Worm (Caenorhabditis elegans) whole organism, L2 larva: Measurements from ENCODE around the gene C12D5.10.
"Not testable (repeated sequence)": the region's sequence is repeated elsewhere in the genome, so short reads cannot be mapped to it uniquely, and the experiment has no call there.

Experiments used
- C34F6.9 ChIP-seq: fragments of 150-350 bp; optimal IDR thresholded peaks from 2 replicates; lab custom pipeline; 2014; ENCODE audit warnings: missing biosample characterization, missing genetic modification characterization
- F13H6.1 ChIP-seq: sonication (generic microtip); optimal IDR thresholded peaks from 2 replicates; lab custom pipeline; 2016; ENCODE audit warnings: missing genetic modification characterization, missing compliant biosample characterization
- alr-1 ChIP-seq: fragments of 150-350 bp; optimal IDR thresholded peaks from 2 replicates; lab custom pipeline; 2014; ENCODE audit warnings: missing biosample characterization, missing genetic modification characterization
- aly-2 ChIP-seq: fragments of 150-350 bp; optimal IDR thresholded peaks from 2 replicates; lab custom pipeline; 2014; ENCODE audit warnings: missing biosample characterization, missing genetic modification characterization
- ama-1 ChIP-seq: fragments of 150-350 bp; optimal IDR thresholded peaks from 2 replicates; lab custom pipeline; 2018; ENCODE audit warnings: inconsistent platforms
- ceh-16 ChIP-seq: fragments of 150-350 bp; optimal IDR thresholded peaks from 2 replicates; lab custom pipeline; 2014; ENCODE audit warnings: missing biosample characterization, missing genetic modification characterization
- dmd-4 ChIP-seq: sonication (generic microtip); optimal IDR thresholded peaks from 2 replicates; lab custom pipeline; 2017; ENCODE audit warnings: missing biosample characterization, missing genetic modification characterization
- elt-3 ChIP-seq: sonication (generic microtip); optimal IDR thresholded peaks from 2 replicates; lab custom pipeline; 2017; ENCODE audit warnings: missing biosample characterization, missing genetic modification characterization
- fos-1 ChIP-seq: fragments of 150-350 bp; optimal IDR thresholded peaks from 2 replicates; lab custom pipeline; 2014; ENCODE audit warnings: missing biosample characterization, missing genetic modification characterization
- gmeb-1 ChIP-seq: fragments of 150-350 bp; optimal IDR thresholded peaks from 2 replicates; lab custom pipeline; 2014; ENCODE audit warnings: missing biosample characterization, missing genetic modification characterization
- lin-11 ChIP-seq: fragments of 150-350 bp; sonication (generic microtip); optimal IDR thresholded peaks from 2 replicates; lab custom pipeline; 2014; ENCODE audit warnings: missing biosample characterization, missing genetic modification characterization, inconsistent platforms, mixed read lengths
- lin-13 ChIP-seq: fragments of 150-350 bp; optimal IDR thresholded peaks from 2 replicates; lab custom pipeline; 2014; ENCODE audit warnings: missing biosample characterization, missing genetic modification reagents, missing genetic modification characterization
- lin-39 ChIP-seq: fragments of 150-350 bp; optimal IDR thresholded peaks from 2 replicates; lab custom pipeline; 2014; ENCODE audit warnings: missing biosample characterization, missing genetic modification reagents, missing genetic modification characterization
- mab-5 ChIP-seq: fragments of 150-350 bp; optimal IDR thresholded peaks from 2 replicates; lab custom pipeline; 2014; ENCODE audit warnings: missing biosample characterization, missing genetic modification characterization
- mbf-1 ChIP-seq: sonication (generic microtip); optimal IDR thresholded peaks from 2 replicates; lab custom pipeline; 2017; ENCODE audit warnings: missing biosample characterization, missing genetic modification characterization
- mdl-1 ChIP-seq, 2 experiments: fragments of 150-350 bp in 1 of 2; sonication (generic microtip) in 1 of 2; optimal IDR thresholded peaks; 2 replicates each; lab custom pipeline; 2017; ENCODE audit warnings: missing biosample characterization in 2 of 2, missing genetic modification characterization in 2 of 2
- nhr-10 ChIP-seq: sonication (generic microtip); optimal IDR thresholded peaks from 2 replicates; lab custom pipeline; 2017; ENCODE audit warnings: missing biosample characterization, missing genetic modification characterization
- nhr-12 ChIP-seq: fragments of 150-350 bp; optimal IDR thresholded peaks from 2 replicates; lab custom pipeline; 2014; ENCODE audit warnings: missing biosample characterization, missing genetic modification characterization
- nhr-23 ChIP-seq: fragments of 150-350 bp; optimal IDR thresholded peaks from 2 replicates; lab custom pipeline; 2014; ENCODE audit warnings: missing biosample characterization, missing genetic modification reagents, missing genetic modification characterization
- nhr-237 ChIP-seq: fragments of 150-350 bp; optimal IDR thresholded peaks from 2 replicates; lab custom pipeline; 2014; ENCODE audit warnings: missing biosample characterization, missing genetic modification characterization
- nhr-77 ChIP-seq: fragments of 150-350 bp; optimal IDR thresholded peaks from 2 replicates; lab custom pipeline; 2014; ENCODE audit warnings: missing biosample characterization, missing genetic modification characterization
- peb-1 ChIP-seq: fragments of 150-350 bp; optimal IDR thresholded peaks from 2 replicates; lab custom pipeline; 2014; ENCODE audit warnings: missing biosample characterization, missing genetic modification characterization
- sem-4 ChIP-seq: fragments of 150-350 bp; optimal IDR thresholded peaks from 2 replicates; lab custom pipeline; 2014; ENCODE audit warnings: missing biosample characterization, missing genetic modification reagents, missing genetic modification characterization
- skn-1 ChIP-seq: sonication (generic microtip); optimal IDR thresholded peaks from 2 replicates; lab custom pipeline; 2017; ENCODE audit warnings: missing biosample characterization, missing genetic modification characterization
- sma-3 ChIP-seq: sonication (generic microtip); optimal IDR thresholded peaks from 2 replicates; lab custom pipeline; 2016; ENCODE audit warnings: missing genetic modification reagents, missing genetic modification characterization, missing compliant biosample characterization
- sma-9 ChIP-seq, 2 experiments: fragments of 150-350 bp in 1 of 2; sonication (generic microtip) in 1 of 2; optimal IDR thresholded peaks; 2 replicates each; lab custom pipeline; 2014 to 2016; ENCODE audit warnings: missing genetic modification characterization in 2 of 2, mild to moderate bottlenecking in 1 of 2, missing biosample characterization in 1 of 2, missing compliant biosample characterization in 1 of 2, missing genetic modification reagents in 1 of 2, moderate library complexity in 1 of 2
- snpc-4 ChIP-seq: fragments of 150-350 bp; optimal IDR thresholded peaks from 2 replicates; lab custom pipeline; 2014; ENCODE audit warnings: missing biosample characterization, missing genetic modification characterization
- unc-39 ChIP-seq: fragments of 150-350 bp; optimal IDR thresholded peaks from 2 replicates; lab custom pipeline; 2014; ENCODE audit warnings: missing biosample characterization, missing genetic modification characterization
- unc-55 ChIP-seq: fragments of 150-350 bp; sonication (generic microtip); optimal IDR thresholded peaks from 3 replicates; lab custom pipeline; 2014; ENCODE audit warnings: missing biosample characterization, missing genetic modification reagents, missing genetic modification characterization
- unc-62 ChIP-seq: fragments of 150-350 bp; optimal IDR thresholded peaks from 2 replicates; lab custom pipeline; 2014; ENCODE audit warnings: missing biosample characterization, missing genetic modification reagents, missing genetic modification characterization
- zag-1 ChIP-seq: fragments of 150-350 bp; optimal IDR thresholded peaks from 2 replicates; lab custom pipeline; 2014; ENCODE audit warnings: missing biosample characterization, missing genetic modification characterization
- ztf-1 ChIP-seq: fragments of 200-800 bp; sonication (Bioruptor generic); conservative IDR thresholded peaks from 2 replicates; pipeline ENCODE4 v1.3.6; 2022; ENCODE audit warnings: missing genetic modification characterization, missing compliant biosample characterization
- ztf-11 ChIP-seq: sonication (generic microtip); optimal IDR thresholded peaks from 2 replicates; lab custom pipeline; 2017; ENCODE audit warnings: missing biosample characterization, missing genetic modification characterization
- ztf-4 ChIP-seq: fragments of 150-350 bp; optimal IDR thresholded peaks from 2 replicates; lab custom pipeline; 2014; ENCODE audit warnings: missing biosample characterization, missing genetic modification characterization

C12D5.10 gene

DNA sequence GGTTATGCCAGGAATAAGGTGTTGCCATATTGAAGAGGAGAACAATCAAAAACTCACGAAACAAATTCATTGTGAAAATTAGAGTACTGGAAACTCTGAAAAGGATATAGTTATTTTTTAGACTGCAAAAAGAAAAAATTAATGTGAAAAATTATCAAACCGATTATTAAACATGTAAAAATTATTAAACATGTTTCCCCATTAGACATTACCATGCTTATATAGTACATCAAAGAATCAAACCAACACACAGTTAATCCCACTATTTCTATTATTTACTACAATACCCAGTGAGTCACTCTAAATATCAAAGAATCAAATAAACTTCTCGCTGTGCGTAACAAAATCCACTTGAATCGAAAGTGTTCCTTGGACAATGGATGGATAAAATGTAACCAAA, 19.8 kb upstream of the C12D5.10 start, which contains the start of gene ZK105.13:
Gene ZK105.13, minus strand, starts transcription at position 101 of the 400 bp plus-strand sequence.
- TF ChIP-seq peb-1 (no peak), unc-55 (no peak), dmd-4 (tag; lab: Kevin White, UChicago) (no peak), gmeb-1 (tag; lab: Kevin White, UChicago) (no peak), ztf-4 (no peak), ztf-1 (GFP tag; lab: Robert Waterston, UW) (no peak), mbf-1 (no peak), mab-5 (no peak), nhr-12 (no peak), unc-39 (tag; lab: Kevin White, UChicago) (no peak), lin-39 (no peak), lin-13 (GFP tag; lab: Kevin White, UChicago) (no peak), elt-3 (tag; lab: Kevin White, UChicago) (no peak)

DNA sequence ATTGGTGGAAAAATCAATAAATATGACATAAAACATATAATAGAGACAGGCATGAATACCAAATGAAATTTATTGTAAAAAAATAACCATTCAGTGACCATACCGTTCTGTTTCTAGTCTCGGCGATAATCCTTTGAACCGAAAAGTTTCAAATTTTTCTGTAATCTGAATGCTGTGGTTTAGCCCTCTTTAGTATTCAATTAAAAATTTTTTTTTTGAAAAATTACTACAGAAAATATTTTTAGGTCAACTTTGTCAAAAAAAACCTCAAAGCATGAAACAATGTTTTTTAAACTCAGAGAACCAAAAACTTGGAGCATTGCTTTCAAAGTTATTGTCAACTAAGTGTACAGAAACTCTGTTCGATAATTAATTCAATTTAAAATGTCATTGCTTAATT, 15.2 kb upstream of the C12D5.10 start, which contains the start of gene ZK105.11:
Gene ZK105.11, minus strand, starts transcription at position 101 of the 400 bp plus-strand sequence.
- no peak for TF ChIP-seq zag-1 (tag; lab: Kevin White, UChicago)
- no peak for TF ChIP-seq lin-11 (tag; lab: Kevin White, UChicago)

DNA sequence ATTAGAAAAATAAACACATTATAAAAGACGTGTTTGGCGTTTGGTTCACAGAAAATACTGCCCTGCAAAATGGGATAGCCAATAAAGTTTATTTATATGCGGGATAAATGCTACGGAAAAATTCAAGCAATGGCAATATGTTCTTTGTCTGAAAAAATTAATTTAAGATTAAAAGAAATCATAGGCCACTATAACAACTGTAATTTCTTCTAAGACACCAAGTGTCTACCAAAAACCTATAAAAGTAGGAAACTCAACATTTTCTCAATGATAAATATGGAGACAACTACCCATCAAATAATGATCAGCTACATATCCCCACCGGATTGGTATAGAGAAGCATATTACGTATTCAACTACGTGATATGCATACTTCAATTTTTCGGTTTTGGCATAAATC, 12.0 kb upstream of the C12D5.10 start, which contains the start of gene srw-3:
Gene srw-3, plus strand, starts transcription at position 301 of the 400 bp plus-strand sequence.
- TF ChIP-seq nhr-77 (tag; lab: Kevin White, UChicago) (no peak), ztf-11 (no peak), mdl-1 (tag; optimal IDR thresholded peaks at IDR 0.05; lab: Kevin White, UChicago) (no peak), sma-9 (GFP tag; optimal IDR thresholded peaks at IDR 0.05; lab: Kevin White, UChicago) (no peak), sma-9 (tag; optimal IDR thresholded peaks at IDR 0.05; lab: Kevin White, UChicago) (no peak), ztf-4 (no peak), ceh-16 (tag; lab: Kevin White, UChicago) (no peak), aly-2 (tag; lab: Kevin White, UChicago) (no peak), F13H6.1 (tag; lab: Kevin White, UChicago) (no peak), nhr-23 (tag; lab: Kevin White, UChicago) (no peak), fos-1 (tag; lab: Kevin White, UChicago) (no peak)

DNA sequence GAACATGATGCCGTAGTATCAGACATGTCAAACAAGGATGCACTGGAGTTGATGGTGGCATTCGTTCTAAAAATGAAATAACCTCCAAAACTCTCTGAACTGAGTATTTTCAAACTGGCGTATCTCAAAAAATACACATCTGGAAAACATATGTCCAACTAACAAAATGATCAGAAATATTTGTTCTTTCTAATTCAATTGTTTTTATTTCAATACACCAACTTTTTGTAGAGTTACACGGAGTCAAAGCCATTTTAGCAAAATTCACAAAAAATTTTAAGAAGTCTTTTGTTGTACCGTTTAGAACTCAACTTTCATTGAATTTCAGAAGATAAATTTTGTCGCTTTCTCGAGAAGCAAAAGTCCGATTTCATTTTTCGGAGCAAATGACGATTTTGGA, 10.2 kb upstream of the C12D5.10 start, which contains the start of gene srsx-40:
Gene srsx-40, minus strand, starts transcription at position 101 of the 400 bp plus-strand sequence.
- TF ChIP-seq unc-55; F13H6.1 (tag; lab: Kevin White, UChicago); ama-1: not testable (repeated sequence)
- TF ChIP-seq, all 48 proteins: peak for 0; not testable (repeated sequence) for 48

DNA sequence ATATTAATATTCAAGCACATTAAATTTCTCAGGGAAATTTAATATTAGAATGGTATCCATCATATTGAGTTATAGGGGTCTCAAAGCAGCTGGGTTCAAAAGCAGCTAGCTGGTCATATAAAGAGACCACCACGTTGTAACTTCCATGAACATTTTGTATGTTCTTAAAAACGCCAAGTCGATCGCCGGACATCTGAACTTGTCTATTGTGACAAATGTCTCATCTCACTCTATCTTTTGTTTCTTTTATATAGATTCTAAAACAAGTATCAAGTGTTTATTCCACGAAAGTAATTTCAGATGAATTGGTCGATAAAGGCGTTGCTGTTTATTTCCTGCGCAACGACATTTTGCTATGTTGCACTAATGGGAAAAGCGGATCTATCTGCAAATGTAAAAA, 3.5 kb upstream of the C12D5.10 start, which contains the start of gene ZK105.3:
Gene ZK105.3, plus strand, starts transcription at position 301 of the 400 bp plus-strand sequence.
- no peak for TF ChIP-seq nhr-237 (tag; lab: Kevin White, UChicago)
- no peak for TF ChIP-seq sem-4 (tag; lab: Kevin White, UChicago)
- TF ChIP-seq sma-3 (GFP tag; lab: Kevin White, UChicago): no peak
- no peak for TF ChIP-seq lin-11 (tag; lab: Kevin White, UChicago)
- no peak for TF ChIP-seq alr-1 (tag; lab: Kevin White, UChicago)
- no peak for TF ChIP-seq unc-62 (GFP tag; lab: Kevin White, UChicago)
- TF ChIP-seq ama-1: no peak
- TF ChIP-seq nhr-10 (tag; lab: Kevin White, UChicago): no peak
- TF ChIP-seq mbf-1: no peak
- no peak for TF ChIP-seq mab-5
- no peak for TF ChIP-seq ztf-4
- TF ChIP-seq ztf-11: no peak
- TF ChIP-seq skn-1: no peak
- no peak for TF ChIP-seq gmeb-1 (tag; lab: Kevin White, UChicago)
- TF ChIP-seq elt-3 (tag; lab: Kevin White, UChicago): no peak
- TF ChIP-seq snpc-4 (tag; lab: Kevin White, UChicago): no peak
- no peak for TF ChIP-seq nhr-23 (tag; lab: Kevin White, UChicago)
- no peak for TF ChIP-seq C34F6.9 (tag; lab: Kevin White, UChicago)
- no peak for TF ChIP-seq lin-13 (GFP tag; lab: Kevin White, UChicago)
- TF ChIP-seq, all 48 proteins: peak for 0
